Worm (Caenorhabditis elegans) whole organism, mixed stage, embryonic: Measurements from ENCODE around the gene C08F8.9.

ENCODE experiments used
- blmp-1 ChIP-seq: fragments of 150-350 bp; optimal IDR thresholded peaks from 2 replicates; lab custom pipeline; 2014; ENCODE audit warnings: missing biosample characterization, missing genetic modification characterization
- ceh-43 ChIP-seq: fragments of 200-800 bp; sonication (Bioruptor generic); optimal IDR thresholded peaks from 2 replicates; lab custom pipeline; 2018; ENCODE audit warnings: mild to moderate bottlenecking, missing genetic modification characterization, moderate library complexity, missing compliant biosample characterization
- mep-1 ChIP-seq: fragments of 150-350 bp; optimal IDR thresholded peaks from 2 replicates; lab custom pipeline; 2017; ENCODE audit warnings: missing biosample characterization, missing genetic modification reagents, missing genetic modification characterization, inconsistent platforms
- nhr-237 ChIP-seq: fragments of 150-350 bp; optimal IDR thresholded peaks from 2 replicates; lab custom pipeline; 2014; ENCODE audit warnings: missing biosample characterization, missing genetic modification characterization
- unc-39 ChIP-seq: fragments of 150-350 bp; optimal IDR thresholded peaks from 2 replicates; lab custom pipeline; 2014; ENCODE audit warnings: missing biosample characterization, missing genetic modification characterization

ce11 chrIV:11131268-11131667 is 47.1 kb downstream of the C08F8.9 start, which contains the start of gene ard-1:
- TF ChIP-seq blmp-1 (tag; lab: Kevin White, UChicago) (no peak), ceh-43 (GFP tag; lab: Kevin White, UChicago) (no peak), mep-1 (tag; lab: Kevin White, UChicago) (no peak), unc-39 (tag; lab: Kevin White, UChicago) (no peak), nhr-237 (tag; lab: Kevin White, UChicago) (no peak)
